Worm (Caenorhabditis elegans) whole organism, young adult: ENCODE measurements around the gene akt-2.

Source experiments
- nhr-120 ChIP-seq: fragments of 200-800 bp; sonication (Bioruptor generic); IDR thresholded peaks from 2 replicates; pipeline ENCODE4 v1.3.6; 2022; ENCODE audit warnings: missing genetic modification characterization, missing compliant biosample characterization
- ztf-25 ChIP-seq: fragments of 200-800 bp; sonication (Bioruptor generic); IDR thresholded peaks from 2 replicates; pipeline ENCODE4 v1.3.6; 2022; ENCODE audit warnings: missing genetic modification reagents, missing genetic modification characterization, missing compliant biosample characterization

DNA sequence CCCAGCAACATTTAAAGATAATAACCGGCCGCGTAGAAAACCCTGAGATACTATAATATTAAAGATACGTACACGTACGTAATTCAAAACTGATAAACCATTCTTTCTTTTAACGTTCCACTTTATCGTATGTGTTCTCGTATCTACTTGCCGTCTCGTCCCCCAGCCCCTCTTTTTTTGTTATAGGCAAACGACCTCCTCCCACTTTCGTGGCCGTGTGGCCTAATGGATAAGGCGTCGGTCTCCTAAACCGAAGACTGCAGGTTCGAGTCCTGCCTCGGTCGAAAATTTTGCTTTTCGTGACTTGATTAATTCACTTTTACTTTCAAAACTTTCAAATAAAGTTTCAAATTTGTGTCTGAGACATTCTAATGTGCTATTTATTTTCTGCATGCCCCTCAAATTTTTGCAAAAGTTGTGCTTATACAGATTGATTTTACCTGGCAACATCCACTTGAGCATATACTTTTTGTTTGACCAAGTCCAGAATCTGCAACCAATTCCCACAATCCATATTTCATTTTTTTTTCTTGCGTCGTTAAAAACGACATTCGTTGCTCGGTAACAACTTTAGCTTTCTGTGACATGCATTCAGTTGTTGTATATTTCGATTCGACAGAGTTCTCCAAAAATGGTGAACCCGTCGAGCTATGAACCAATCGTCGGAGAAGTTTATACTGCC is 31.9 kb upstream of the akt-2 start, which contains the start of gene F28H6.7:
- 0 out of 2 replicates have a peak, but pooled peaks have one; percentile 65 for TF ChIP-seq ztf-25 (GFP tag; lab: Robert Waterston, UW)
- TF ChIP-seq nhr-120: no peak
